Worm (Caenorhabditis elegans) whole organism, midembryonic: Measurements from ENCODE around the gene Y54E2A.4.

Experiments used
- flt-1 ChIP-seq: fragments of 200-800 bp; sonication (Bioruptor generic); IDR thresholded peaks from 2 replicates; pipeline ENCODE4 v1.3.6; 2022; ENCODE audit warnings: missing genetic modification characterization, missing compliant biosample characterization
- klf-2 ChIP-seq: fragments of 200-800 bp; sonication (Bioruptor generic); conservative IDR thresholded peaks from 2 replicates; pipeline ENCODE4 v1.3.6; 2022; ENCODE audit warnings: missing genetic modification reagents, missing genetic modification characterization, missing compliant biosample characterization
- med-1 ChIP-seq: sonication (generic microtip); optimal IDR thresholded peaks from 2 replicates; lab custom pipeline; 2017; ENCODE audit warnings: missing genetic modification characterization, mild to moderate bottlenecking, missing compliant biosample characterization, antibody characterized with exemption, missing genetic modification reagents; ENCODE audit not compliant: insufficient read depth
- ref-1 ChIP-seq: fragments of 200-800 bp; sonication (Bioruptor generic); conservative IDR thresholded peaks from 2 replicates; pipeline ENCODE4 v1.3.6; 2022; ENCODE audit warnings: missing genetic modification reagents, missing genetic modification characterization, missing compliant biosample characterization
- ztf-29 ChIP-seq: fragments of 200-800 bp; sonication (Bioruptor generic); IDR thresholded peaks from 2 replicates; pipeline ENCODE4 v1.3.6; 2022; ENCODE audit warnings: missing genetic modification reagents, missing genetic modification characterization, missing compliant biosample characterization

DNA sequence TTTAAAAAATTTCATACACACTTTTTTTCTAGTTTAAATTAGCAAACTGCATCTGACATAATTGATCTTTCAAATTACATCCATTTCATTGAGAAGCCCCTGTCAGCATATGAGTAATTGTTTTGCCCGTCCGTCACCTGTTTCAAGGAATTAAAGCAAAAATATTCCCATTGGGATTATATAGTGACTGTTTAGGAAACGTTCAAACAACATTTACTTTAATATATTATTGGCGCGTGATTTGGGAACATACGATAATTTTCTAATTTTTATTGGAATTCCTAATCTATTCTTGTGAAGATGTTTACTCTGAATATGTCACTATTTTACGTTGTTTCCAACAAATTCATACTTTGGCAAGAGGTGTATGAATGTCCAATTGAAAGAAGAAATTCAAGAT, 51.3 kb downstream of the Y54E2A.4 start, which contains the start of gene srt-11:
- TF ChIP-seq med-1 (GFP tag; lab: Kevin White, UChicago), result no peak
- no peak for TF ChIP-seq flt-1
- TF ChIP-seq ztf-29 (GFP tag; lab: Robert Waterston, UW), result no peak
- no peak for TF ChIP-seq ref-1 (GFP tag; lab: Robert Waterston, UW)
- no peak for TF ChIP-seq klf-2 (GFP tag; lab: Robert Waterston, UW)
